Fruit fly (Drosophila melanogaster): ENCODE data around the gene CG16721.

Gene CG16721

DNA sequence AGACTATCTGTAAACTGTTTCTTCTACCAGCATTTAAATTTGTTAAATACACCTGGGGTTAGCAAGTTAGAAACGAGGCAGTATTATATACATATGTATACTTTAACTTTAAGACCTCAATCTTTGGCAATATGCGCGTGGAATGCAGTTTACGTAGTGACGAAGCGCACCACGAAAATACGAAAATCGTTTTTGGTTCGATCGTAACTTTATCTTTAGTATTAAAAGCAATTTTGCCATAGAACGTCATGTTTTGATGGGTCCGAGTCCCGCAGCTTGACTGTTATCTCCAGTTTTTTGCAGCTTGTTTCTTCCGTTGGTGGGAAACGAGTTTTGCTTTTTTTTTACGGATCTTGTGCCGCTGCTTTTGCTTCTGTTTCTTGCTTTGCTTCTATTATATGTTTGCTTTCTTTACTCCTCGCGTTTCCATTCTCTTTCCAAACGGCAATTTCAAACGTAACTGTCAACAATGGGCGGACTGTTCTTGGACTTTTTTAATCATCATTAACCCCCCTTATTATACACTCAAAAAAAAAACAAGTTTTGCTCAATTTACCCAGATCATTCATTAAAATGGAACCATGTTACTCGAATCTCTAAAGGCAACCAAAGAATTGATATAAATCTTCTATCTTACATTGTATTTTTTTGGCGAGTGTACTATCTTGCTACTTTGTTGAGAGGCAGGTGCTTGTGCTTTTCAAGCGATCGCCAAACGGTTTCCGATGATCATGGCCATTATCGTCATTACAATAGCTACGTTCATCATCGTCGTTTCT is 12.2 kb downstream of the CG16721 start (continued):
- 0 out of 2 replicates have a peak, but pooled peaks have one; percentile 29 for TF ChIP-seq ttk (GFP tag; IDR thresholded peaks at IDR 0.05)
- peak; percentile 11 for TF ChIP-seq fd96Cb (tag; optimal IDR thresholded peaks at IDR 0.05)
- TF ChIP-seq h (optimal IDR thresholded peaks at IDR 0.05): no peak
- TF ChIP-seq CG4854 (GFP tag; optimal IDR thresholded peaks at IDR 0.05): no peak
- TF ChIP-seq CG6813 (GFP tag; optimal IDR thresholded peaks at IDR 0.05): peak; percentile 35
- no peak for TF ChIP-seq CG7963 (GFP tag; IDR thresholded peaks at IDR 0.05; ENCODE audit: partially characterized antibody)
- TF ChIP-seq Atf3 (GFP tag; optimal IDR thresholded peaks at IDR 0.05): no peak
- 0 out of 2 replicates have a peak, but pooled peaks have one; percentile 27 for TF ChIP-seq CG31441 (GFP tag; IDR thresholded peaks at IDR 0.05)
- TF ChIP-seq CG17328 (GFP tag; IDR thresholded peaks at IDR 0.05): peak; percentile 39; the same call in 1 of the 2 replicates
- no peak for TF ChIP-seq CG10543 (GFP tag; optimal IDR thresholded peaks at IDR 0.05)
- TF ChIP-seq pan (optimal IDR thresholded peaks at IDR 0.05): no peak
- TF ChIP-seq pan (GFP tag; optimal IDR thresholded peaks at IDR 0.05 in 1 of 2, IDR thresholded peaks at IDR 0.05 in 1 of 2): peak in 1 of 2 experiments; percentile 37

DNA sequence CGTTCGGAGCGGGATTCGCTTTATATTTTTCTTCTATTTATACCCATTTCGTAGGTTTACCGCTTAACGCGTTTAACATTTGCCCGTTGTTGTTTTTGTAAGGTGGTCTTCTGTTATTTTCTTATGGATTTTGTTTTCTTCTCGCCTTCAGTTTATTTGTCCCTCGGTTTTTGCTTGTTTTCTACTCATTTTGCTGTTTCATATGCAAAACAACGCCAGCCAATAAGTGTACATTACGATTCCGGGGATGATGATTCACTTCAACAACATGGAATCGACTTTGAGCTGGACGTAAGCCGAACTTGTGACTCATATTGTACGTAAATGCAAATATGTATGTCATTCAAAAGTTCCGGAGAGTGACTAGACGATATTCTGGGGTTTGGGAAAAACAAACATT is 12.8 kb downstream of the CG16721 start:
- no peak for TF ChIP-seq CG12071 (GFP tag; optimal IDR thresholded peaks at IDR 0.05)
- TF ChIP-seq CG9797 (GFP tag; optimal IDR thresholded peaks at IDR 0.05): no peak
- TF ChIP-seq chn (GFP tag; optimal IDR thresholded peaks at IDR 0.05): no peak
- no peak for TF ChIP-seq Rfx (GFP tag; IDR thresholded peaks at IDR 0.05)
- TF ChIP-seq CG14441 (GFP tag; IDR thresholded peaks at IDR 0.05): peak; percentile 26; the same call in 1 of the 2 replicates
- TF ChIP-seq CG15479 (GFP tag; optimal IDR thresholded peaks at IDR 0.05): no peak
- TF ChIP-seq nom (GFP tag; optimal IDR thresholded peaks at IDR 0.05): peak; percentile 67
- peak; percentile 50 for TF ChIP-seq Ets65A (GFP tag)
- no peak for TF ChIP-seq CG8944 (GFP tag; optimal IDR thresholded peaks at IDR 0.05)

DNA sequence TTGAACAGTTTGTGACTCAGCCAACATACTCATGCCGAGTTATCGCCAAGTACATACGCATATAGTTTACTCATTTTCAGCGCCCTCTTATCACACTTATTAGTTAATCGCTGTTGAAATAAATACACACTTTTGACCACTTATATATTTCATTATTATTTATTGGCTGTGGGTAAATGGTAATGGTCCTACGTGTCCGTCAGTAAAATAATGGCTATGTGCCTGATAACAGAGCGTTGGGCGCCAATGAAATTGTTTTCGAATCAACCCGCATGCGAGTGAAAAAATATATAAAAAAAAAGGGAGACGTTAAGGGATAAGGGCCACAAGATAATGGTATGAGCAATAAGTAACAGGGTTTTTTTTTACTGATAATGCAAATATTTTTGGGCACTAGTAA is 13.5 kb downstream of the CG16721 start:
- TF ChIP-seq CTCF (GFP tag; optimal IDR thresholded peaks at IDR 0.05): no peak
- peak; percentile 57 for TF ChIP-seq mirr (GFP tag; optimal IDR thresholded peaks at IDR 0.05)
- TF ChIP-seq CG34376 (GFP tag; optimal IDR thresholded peaks at IDR 0.05): peak; percentile 68
- TF ChIP-seq CG17361 (GFP tag; IDR thresholded peaks at IDR 0.05): peak; percentile 33; the same call in 1 of the 3 replicates
- TF ChIP-seq sug (tag; optimal IDR thresholded peaks at IDR 0.05): peak; percentile 76
- no peak for TF ChIP-seq ssp (GFP tag; IDR thresholded peaks at IDR 0.05)
- TF ChIP-seq CG15514 (GFP tag; optimal IDR thresholded peaks at IDR 0.05): no peak
- TF ChIP-seq grn (GFP tag; optimal IDR thresholded peaks at IDR 0.05): peak; percentile 31
- peak; percentile 56 for TF ChIP-seq sqz (GFP tag; optimal IDR thresholded peaks at IDR 0.05)
- TF ChIP-seq TFAM (GFP tag; optimal IDR thresholded peaks at IDR 0.05): no peak
- TF ChIP-seq sens (GFP tag): peak; percentile 46
- TF ChIP-seq gcm (GFP tag; optimal IDR thresholded peaks at IDR 0.05): peak; percentile 87
- TF ChIP-seq nerfin-2 (GFP tag; IDR thresholded peaks at IDR 0.05; ENCODE audit: partially characterized antibody): no peak
- TF ChIP-seq abd-A (tag; optimal IDR thresholded peaks at IDR 0.05): peak; percentile 16
- TF ChIP-seq Dref (GFP tag; IDR thresholded peaks at IDR 0.05): no peak
- peak; percentile 8 for TF ChIP-seq CG18599 (GFP tag; optimal IDR thresholded peaks at IDR 0.05)
- peak; percentile 16 for TF ChIP-seq Nf-YC (tag; optimal IDR thresholded peaks at IDR 0.05)
- TF ChIP-seq exex (tag; optimal IDR thresholded peaks at IDR 0.05): peak; percentile 97
- peak; percentile 29 for TF ChIP-seq Hey (tag; optimal IDR thresholded peaks at IDR 0.05)
- no peak for TF ChIP-seq CG14710 (tag; optimal IDR thresholded peaks at IDR 0.05)
- peak in 1 of 2 experiments; percentile 29 for TF ChIP-seq Pdp1 (GFP tag; optimal IDR thresholded peaks at IDR 0.05)
- TF ChIP-seq CG8388 (GFP tag; optimal IDR thresholded peaks at IDR 0.05): peak; percentile 26
